Worm (Caenorhabditis elegans) whole organism, midembryonic: ENCODE measurements around the gene fbxa-24.
A peak's percentile ranks its signal among the peaks of the same experiment; 100 is the strongest.

ENCODE experiments used
- T22C8.4 ChIP-seq: fragments of 200-800 bp; sonication (Bioruptor generic); IDR thresholded peaks from 2 replicates; pipeline ENCODE4 v1.3.6; 2022; ENCODE audit warnings: missing genetic modification characterization, missing compliant biosample characterization
- cog-1 ChIP-seq: sonication (generic microtip); optimal IDR thresholded peaks from 2 replicates; lab custom pipeline; 2016; ENCODE audit warnings: missing genetic modification characterization, missing compliant biosample characterization
- flt-1 ChIP-seq: fragments of 200-800 bp; sonication (Bioruptor generic); IDR thresholded peaks from 2 replicates; pipeline ENCODE4 v1.3.6; 2022; ENCODE audit warnings: missing genetic modification characterization, missing compliant biosample characterization
- klf-2 ChIP-seq: fragments of 200-800 bp; sonication (Bioruptor generic); conservative IDR thresholded peaks from 2 replicates; pipeline ENCODE4 v1.3.6; 2022; ENCODE audit warnings: missing genetic modification reagents, missing genetic modification characterization, missing compliant biosample characterization
- med-1 ChIP-seq: sonication (generic microtip); optimal IDR thresholded peaks from 2 replicates; lab custom pipeline; 2017; ENCODE audit warnings: missing genetic modification characterization, mild to moderate bottlenecking, missing compliant biosample characterization, antibody characterized with exemption, missing genetic modification reagents; ENCODE audit not compliant: insufficient read depth
- ref-1 ChIP-seq: fragments of 200-800 bp; sonication (Bioruptor generic); conservative IDR thresholded peaks from 2 replicates; pipeline ENCODE4 v1.3.6; 2022; ENCODE audit warnings: missing genetic modification reagents, missing genetic modification characterization, missing compliant biosample characterization
- tab-1 ChIP-seq: fragments of 200-800 bp; sonication (Bioruptor generic); IDR thresholded peaks from 2 replicates; pipeline ENCODE4 v1.3.6; 2022; ENCODE audit warnings: missing genetic modification characterization, missing compliant biosample characterization
- ztf-23 ChIP-seq: fragments of 200-800 bp; sonication (Bioruptor generic); IDR thresholded peaks from 2 replicates; pipeline ENCODE4 v1.3.6; 2022; ENCODE audit warnings: missing genetic modification reagents, missing genetic modification characterization, missing compliant biosample characterization
- ztf-29 ChIP-seq: fragments of 200-800 bp; sonication (Bioruptor generic); IDR thresholded peaks from 2 replicates; pipeline ENCODE4 v1.3.6; 2022; ENCODE audit warnings: missing genetic modification reagents, missing genetic modification characterization, missing compliant biosample characterization

fbxa-24 gene

ce11 chrII:3808643-3809042 lies 7.7 kb upstream of the fbxa-24 start:
- TF ChIP-seq med-1 (GFP tag; lab: Kevin White, UChicago): no peak
- TF ChIP-seq flt-1 (GFP tag; lab: Robert Waterston, UW): no peak
- TF ChIP-seq klf-2 (GFP tag; lab: Robert Waterston, UW): no peak
- no peak for TF ChIP-seq ref-1 (GFP tag; lab: Robert Waterston, UW)
- no peak for TF ChIP-seq tab-1 (GFP tag; lab: Robert Waterston, UW)
- TF ChIP-seq cog-1 (tag; lab: Kevin White, UChicago): no peak
- no peak for TF ChIP-seq ztf-23 (GFP tag; lab: Robert Waterston, UW)
- TF ChIP-seq T22C8.4 (GFP tag; lab: Robert Waterston, UW): no peak
- no peak for TF ChIP-seq ztf-29 (GFP tag; lab: Robert Waterston, UW)

- TF ChIP-seq flt-1 (GFP tag; lab: Robert Waterston, UW) (no peak), cog-1 (tag; lab: Kevin White, UChicago) (peak; percentile 54)
Measured at ce11 chrII:3810550-3810949, 5.8 kb upstream of the fbxa-24 start.

- no peak for TF ChIP-seq cog-1 (tag; lab: Kevin White, UChicago)
- TF ChIP-seq tab-1 (GFP tag; lab: Robert Waterston, UW): no peak
- TF ChIP-seq T22C8.4 (GFP tag; lab: Robert Waterston, UW): no peak
- no peak for TF ChIP-seq flt-1 (GFP tag; lab: Robert Waterston, UW)
- TF ChIP-seq med-1 (GFP tag; lab: Kevin White, UChicago): no peak
- TF ChIP-seq ztf-29 (GFP tag; lab: Robert Waterston, UW): no peak
- TF ChIP-seq ref-1 (GFP tag; lab: Robert Waterston, UW): no peak
- TF ChIP-seq ztf-23 (GFP tag; lab: Robert Waterston, UW): no peak
- TF ChIP-seq klf-2 (GFP tag; lab: Robert Waterston, UW): no peak
Measured at ce11 chrII:3811816-3812332, 4.5 kb upstream of the fbxa-24 start, which contains the start of gene lido-15. Gene lido-15 (plus strand): TSS chrII:3812282.

ce11 chrII:3815445-3816208 lies 699 bp upstream of the fbxa-24 start:
- TF ChIP-seq klf-2 (GFP tag; lab: Robert Waterston, UW) (no peak), ref-1 (GFP tag; lab: Robert Waterston, UW) (no peak), ztf-29 (GFP tag; lab: Robert Waterston, UW) (no peak), tab-1 (GFP tag; lab: Robert Waterston, UW) (no peak), med-1 (GFP tag; lab: Kevin White, UChicago) (no peak), T22C8.4 (GFP tag; lab: Robert Waterston, UW) (no peak), flt-1 (GFP tag; lab: Robert Waterston, UW) (no peak), cog-1 (tag; lab: Kevin White, UChicago) (no peak), ztf-23 (GFP tag; lab: Robert Waterston, UW) (no peak)

ce11 chrII:3821248-3821647 lies 4.9 kb downstream of the fbxa-24 start, which contains the start of gene F54D10.7:
Gene F54D10.7 (minus strand): TSS chrII:3821296.
- no peak for TF ChIP-seq ztf-23 (GFP tag; lab: Robert Waterston, UW)
- TF ChIP-seq klf-2 (GFP tag; lab: Robert Waterston, UW): no peak
- TF ChIP-seq ztf-29 (GFP tag; lab: Robert Waterston, UW): no peak
- no peak for TF ChIP-seq T22C8.4 (GFP tag; lab: Robert Waterston, UW)
- no peak for TF ChIP-seq flt-1 (GFP tag; lab: Robert Waterston, UW)
- TF ChIP-seq med-1 (GFP tag; lab: Kevin White, UChicago): no peak
- no peak for TF ChIP-seq ref-1 (GFP tag; lab: Robert Waterston, UW)
- no peak for TF ChIP-seq cog-1 (tag; lab: Kevin White, UChicago)
- no peak for TF ChIP-seq tab-1 (GFP tag; lab: Robert Waterston, UW)

- TF ChIP-seq flt-1 (GFP tag; lab: Robert Waterston, UW): no peak
- TF ChIP-seq ref-1 (GFP tag; lab: Robert Waterston, UW): no peak
- TF ChIP-seq med-1 (GFP tag; lab: Kevin White, UChicago): no peak
- TF ChIP-seq cog-1 (tag; lab: Kevin White, UChicago): no peak
- TF ChIP-seq klf-2 (GFP tag; lab: Robert Waterston, UW): no peak
- no peak for TF ChIP-seq ztf-23 (GFP tag; lab: Robert Waterston, UW)
- no peak for TF ChIP-seq tab-1 (GFP tag; lab: Robert Waterston, UW)
- no peak for TF ChIP-seq ztf-29 (GFP tag; lab: Robert Waterston, UW)
- no peak for TF ChIP-seq T22C8.4 (GFP tag; lab: Robert Waterston, UW)
Measured at ce11 chrII:3823855-3824254, 7.5 kb downstream of the fbxa-24 start, which contains the start of gene skr-15. Gene skr-15 (plus strand): TSS chrII:3824155.

- TF ChIP-seq T22C8.4 (GFP tag; lab: Robert Waterston, UW): no peak
Measured at ce11 chrII:3827801-3828200, 11.5 kb downstream of the fbxa-24 start, which contains the start of gene F54D10.8. Gene F54D10.8 (minus strand): TSS chrII:3827901.

- no peak for TF ChIP-seq ztf-23 (GFP tag; lab: Robert Waterston, UW)
- TF ChIP-seq T22C8.4 (GFP tag; lab: Robert Waterston, UW): no peak
- no peak for TF ChIP-seq tab-1 (GFP tag; lab: Robert Waterston, UW)
- TF ChIP-seq ztf-29 (GFP tag; lab: Robert Waterston, UW): no peak
- TF ChIP-seq med-1 (GFP tag; lab: Kevin White, UChicago): no peak
- no peak for TF ChIP-seq flt-1 (GFP tag; lab: Robert Waterston, UW)
- no peak for TF ChIP-seq cog-1 (tag; lab: Kevin White, UChicago)
- TF ChIP-seq klf-2 (GFP tag; lab: Robert Waterston, UW): no peak
- TF ChIP-seq ref-1 (GFP tag; lab: Robert Waterston, UW): no peak
Measured at ce11 chrII:3829623-3830022, 13.3 kb downstream of the fbxa-24 start.

- TF ChIP-seq med-1 (GFP tag; lab: Kevin White, UChicago): no peak
- TF ChIP-seq ztf-23 (GFP tag; lab: Robert Waterston, UW): no peak
- TF ChIP-seq T22C8.4 (GFP tag; lab: Robert Waterston, UW): no peak
- no peak for TF ChIP-seq flt-1 (GFP tag; lab: Robert Waterston, UW)
- no peak for TF ChIP-seq cog-1 (tag; lab: Kevin White, UChicago)
- no peak for TF ChIP-seq ref-1 (GFP tag; lab: Robert Waterston, UW)
- TF ChIP-seq klf-2 (GFP tag; lab: Robert Waterston, UW): no peak
- no peak for TF ChIP-seq ztf-29 (GFP tag; lab: Robert Waterston, UW)
- TF ChIP-seq tab-1 (GFP tag; lab: Robert Waterston, UW): no peak
Measured at ce11 chrII:3832383-3832782, 16.1 kb downstream of the fbxa-24 start, which contains the start of gene F54D10.9. Gene F54D10.9 (minus strand): TSS chrII:3832483.
